Worm (Caenorhabditis elegans) whole organism, young adult: Measurements from ENCODE around the gene T24C12.4.

Source experiments
- B0261.1 ChIP-seq: sonication (generic microtip); optimal IDR thresholded peaks from 2 replicates; lab custom pipeline; 2016; ENCODE audit warnings: mild to moderate bottlenecking, missing genetic modification characterization, moderate library complexity, missing compliant biosample characterization
- B0336.3 ChIP-seq: fragments of 200-800 bp; sonication (Bioruptor generic); IDR thresholded peaks from 2 replicates; pipeline ENCODE4 v1.3.6; 2022; ENCODE audit warnings: missing genetic modification characterization, missing compliant biosample characterization
- C17E4.6 ChIP-seq: fragments of 200-800 bp; sonication (Bioruptor generic); IDR thresholded peaks from 2 replicates; pipeline ENCODE4 v1.3.6; 2022; ENCODE audit warnings: missing genetic modification reagents, missing genetic modification characterization, missing compliant biosample characterization
- F33H1.4 ChIP-seq: fragments of 200-800 bp; sonication (Bioruptor generic); IDR thresholded peaks from 2 replicates; pipeline ENCODE4 v1.3.6; 2022; ENCODE audit warnings: missing genetic modification reagents, missing genetic modification characterization, missing compliant biosample characterization
- F39B2.1 ChIP-seq: fragments of 200-800 bp; sonication (Bioruptor generic); IDR thresholded peaks from 2 replicates; pipeline ENCODE4 v1.3.6; 2022; ENCODE audit warnings: missing genetic modification reagents, missing genetic modification characterization, missing compliant biosample characterization
- F57C9.4 ChIP-seq: sonication (generic microtip); optimal IDR thresholded peaks from 2 replicates; lab custom pipeline; 2017; ENCODE audit warnings: mild to moderate bottlenecking, missing genetic modification characterization, missing compliant biosample characterization
- K11D2.4 ChIP-seq: fragments of 200-800 bp; sonication (Bioruptor generic); IDR thresholded peaks from 2 replicates; pipeline ENCODE4 v1.3.6; 2022; ENCODE audit warnings: missing genetic modification reagents, missing genetic modification characterization, missing compliant biosample characterization
- T07F8.4 ChIP-seq: sonication (generic microtip); optimal IDR thresholded peaks from 2 replicates; lab custom pipeline; 2016; ENCODE audit warnings: mild to moderate bottlenecking, missing genetic modification characterization, moderate library complexity, missing compliant biosample characterization
- Y67H2A.10 ChIP-seq: fragments of 200-800 bp; sonication (Bioruptor generic); conservative IDR thresholded peaks from 2 replicates; pipeline ENCODE4 v1.3.6; 2022; ENCODE audit warnings: missing genetic modification reagents, missing genetic modification characterization, missing compliant biosample characterization
- ama-1 ChIP-seq, 3 experiments: fragments of 150-350 bp in 1 of 3; sonication (generic microtip) in 2 of 3; optimal IDR thresholded peaks; 2 replicates each; lab custom pipeline; 2014 to 2018; ENCODE audit warnings: missing biosample characterization in 2 of 3, missing genetic modification characterization in 2 of 3, missing genetic modification reagents in 2 of 3
- aptf-2 ChIP-seq: fragments of 200-800 bp; sonication (Bioruptor generic); conservative IDR thresholded peaks from 2 replicates; pipeline ENCODE4 v1.3.6; 2022; ENCODE audit warnings: missing genetic modification reagents, missing genetic modification characterization, missing compliant biosample characterization
- aptf-3 ChIP-seq: fragments of 200-800 bp; sonication (Bioruptor generic); IDR thresholded peaks from 2 replicates; pipeline ENCODE4 v1.3.6; 2022; ENCODE audit warnings: missing genetic modification characterization, missing compliant biosample characterization
- attf-3 ChIP-seq: fragments of 200-800 bp; sonication (Bioruptor generic); conservative IDR thresholded peaks from 2 replicates; pipeline ENCODE4 v1.3.6; 2022; ENCODE audit warnings: missing genetic modification reagents, missing genetic modification characterization, missing compliant biosample characterization
- attf-5 ChIP-seq: fragments of 200-800 bp; sonication (Bioruptor generic); optimal IDR thresholded peaks from 2 replicates; lab custom pipeline; 2018; ENCODE audit warnings: mild to moderate bottlenecking, missing genetic modification characterization, missing compliant biosample characterization
- bed-2 ChIP-seq: fragments of 200-800 bp; sonication (Bioruptor generic); IDR thresholded peaks from 2 replicates; pipeline ENCODE4 v1.3.6; 2022; ENCODE audit warnings: missing genetic modification reagents, missing genetic modification characterization, missing compliant biosample characterization
- die-1 ChIP-seq: sonication (generic microtip); optimal IDR thresholded peaks from 2 replicates; lab custom pipeline; 2016; ENCODE audit warnings: missing genotype, mild to moderate bottlenecking, missing genetic modification characterization, missing compliant biosample characterization
- dox-1 ChIP-seq: fragments of 200-800 bp; sonication (Bioruptor generic); IDR thresholded peaks from 2 replicates; pipeline ENCODE4 v1.3.6; 2022; ENCODE audit warnings: missing genetic modification reagents, missing genetic modification characterization, missing compliant biosample characterization
- egl-18 ChIP-seq: fragments of 200-800 bp; sonication (Bioruptor generic); IDR thresholded peaks from 2 replicates; pipeline ENCODE4 v1.3.6; 2022; ENCODE audit warnings: missing genetic modification reagents, missing genetic modification characterization, missing compliant biosample characterization
- ekl-4 ChIP-seq: fragments of 200-800 bp; sonication (Bioruptor generic); IDR thresholded peaks from 2 replicates; pipeline ENCODE4 v1.3.6; 2022; ENCODE audit warnings: missing genetic modification reagents, missing genetic modification characterization, missing compliant biosample characterization
- ets-4 ChIP-seq: fragments of 200-800 bp; sonication (Bioruptor generic); optimal IDR thresholded peaks from 2 replicates; lab custom pipeline; 2018; ENCODE audit warnings: mild to moderate bottlenecking, missing genetic modification characterization, missing compliant biosample characterization
- gei-17 ChIP-seq: fragments of 200-800 bp; sonication (Bioruptor generic); optimal IDR thresholded peaks from 2 replicates; lab custom pipeline; 2018; ENCODE audit warnings: mild to moderate bottlenecking, missing genetic modification characterization, missing compliant biosample characterization
- hsf-1 ChIP-seq: fragments of 200-800 bp; sonication (Bioruptor generic); IDR thresholded peaks from 2 replicates; pipeline ENCODE4 v1.3.6; 2022; ENCODE audit warnings: missing genetic modification reagents, missing genetic modification characterization, missing compliant biosample characterization
- lin-35 ChIP-seq, 3 experiments: fragments of 150-350 bp in 2 of 3; sonication (generic microtip) in 1 of 3; optimal IDR thresholded peaks; 2 replicates each; lab custom pipeline; 2014 to 2018; ENCODE audit warnings: missing biosample characterization in 3 of 3, missing genetic modification characterization in 3 of 3, missing genetic modification reagents in 3 of 3
- lin-40 ChIP-seq: sonication (generic microtip); optimal IDR thresholded peaks from 2 replicates; lab custom pipeline; 2016; ENCODE audit warnings: missing genetic modification characterization, mild to moderate bottlenecking, missing compliant biosample characterization, missing genotype, missing genetic modification reagents
- lin-54 ChIP-seq: fragments of 200-800 bp; sonication (Bioruptor generic); optimal IDR thresholded peaks from 2 replicates; lab custom pipeline; 2018; ENCODE audit warnings: mild to moderate bottlenecking, missing genetic modification characterization, missing compliant biosample characterization
- lsy-27 ChIP-seq: sonication (generic microtip); optimal IDR thresholded peaks from 2 replicates; lab custom pipeline; 2017; ENCODE audit warnings: missing genetic modification characterization, mild to moderate bottlenecking, missing compliant biosample characterization, antibody characterized with exemption, missing genotype, borderline replicate concordance; ENCODE audit not compliant: insufficient read depth
- mel-28 ChIP-seq: sonication (generic microtip); optimal IDR thresholded peaks from 2 replicates; lab custom pipeline; 2016; ENCODE audit warnings: borderline replicate concordance, mild to moderate bottlenecking, missing genetic modification characterization, missing compliant biosample characterization
- nfyb-1 ChIP-seq: fragments of 200-800 bp; sonication (Bioruptor generic); IDR thresholded peaks from 2 replicates; pipeline ENCODE4 v1.3.6; 2022; ENCODE audit warnings: missing genetic modification reagents, missing genetic modification characterization, missing compliant biosample characterization
- nhr-179 ChIP-seq: sonication (generic microtip); optimal IDR thresholded peaks from 2 replicates; lab custom pipeline; 2016; ENCODE audit warnings: mild to moderate bottlenecking, missing genetic modification characterization, missing compliant biosample characterization
- nhr-80 ChIP-seq: sonication (generic microtip); optimal IDR thresholded peaks from 2 replicates; lab custom pipeline; 2016; ENCODE audit warnings: missing genetic modification characterization, missing compliant biosample characterization
- rcor-1 ChIP-seq: fragments of 200-800 bp; sonication (Bioruptor generic); IDR thresholded peaks from 2 replicates; pipeline ENCODE4 v1.3.6; 2022; ENCODE audit warnings: missing genetic modification reagents, missing genetic modification characterization, missing compliant biosample characterization
- rec-8 ChIP-seq, 2 experiments: sonication (generic microtip); optimal IDR thresholded peaks; 2 replicates each; lab custom pipeline; 2016; ENCODE audit warnings: mild to moderate bottlenecking in 2 of 2, missing genetic modification characterization in 2 of 2, missing genetic modification reagents in 2 of 2, missing genotype in 2 of 2, missing biosample characterization in 1 of 2, missing compliant biosample characterization in 1 of 2, moderate library complexity in 1 of 2
- repo-1 ChIP-seq: sonication (generic microtip); optimal IDR thresholded peaks from 2 replicates; lab custom pipeline; 2017; ENCODE audit warnings: mild to moderate bottlenecking, missing genetic modification characterization, missing compliant biosample characterization
- sdz-38 ChIP-seq: sonication (generic microtip); optimal IDR thresholded peaks from 2 replicates; lab custom pipeline; 2016; ENCODE audit warnings: missing genotype, missing genetic modification characterization, missing compliant biosample characterization
- sea-2 ChIP-seq: fragments of 200-800 bp; sonication (Bioruptor generic); IDR thresholded peaks from 2 replicates; pipeline ENCODE4 v1.3.6; 2022; ENCODE audit warnings: missing genetic modification characterization, missing compliant biosample characterization
- snpc-1.1 ChIP-seq: sonication (generic microtip); optimal IDR thresholded peaks from 2 replicates; lab custom pipeline; 2017; ENCODE audit warnings: missing genetic modification characterization, mild to moderate bottlenecking, missing compliant biosample characterization, antibody characterized with exemption, moderate library complexity, missing genotype, missing genetic modification reagents; ENCODE audit not compliant: insufficient read depth
- snpc-3.4 ChIP-seq: sonication (generic microtip); optimal IDR thresholded peaks from 2 replicates; lab custom pipeline; 2017; ENCODE audit warnings: missing genetic modification characterization, mild to moderate bottlenecking, missing compliant biosample characterization, antibody characterized with exemption, moderate library complexity, missing genotype, missing genetic modification reagents
- snpc-4 ChIP-seq, 5 experiments: fragments of 150-350 bp in 1 of 5; sonication (generic microtip) in 4 of 5; optimal IDR thresholded peaks; 2 replicates each; lab custom pipeline; 2014 to 2018; ENCODE audit warnings: missing genetic modification characterization in 5 of 5, missing biosample characterization in 3 of 5, antibody characterized with exemption in 2 of 5, mild to moderate bottlenecking in 2 of 5, missing compliant biosample characterization in 2 of 5, missing genotype in 2 of 5, moderate library complexity in 2 of 5, missing genetic modification reagents in 1 of 5
- somi-1 ChIP-seq: fragments of 200-800 bp; sonication (Bioruptor generic); optimal IDR thresholded peaks from 2 replicates; lab custom pipeline; 2018; ENCODE audit warnings: mild to moderate bottlenecking, missing genetic modification characterization, missing compliant biosample characterization
- sptf-2 ChIP-seq: fragments of 200-800 bp; sonication (Bioruptor generic); optimal IDR thresholded peaks from 2 replicates; lab custom pipeline; 2018; ENCODE audit warnings: mild to moderate bottlenecking, missing genetic modification characterization, missing compliant biosample characterization
- tlf-1 ChIP-seq: fragments of 200-800 bp; sonication (Bioruptor generic); optimal IDR thresholded peaks from 2 replicates; lab custom pipeline; 2018; ENCODE audit warnings: mild to moderate bottlenecking, missing genetic modification characterization, missing compliant biosample characterization
- unc-130 ChIP-seq: sonication (generic microtip); optimal IDR thresholded peaks from 2 replicates; lab custom pipeline; 2016; ENCODE audit warnings: missing genetic modification reagents, missing genetic modification characterization, missing compliant biosample characterization
- xnd-1 ChIP-seq: sonication (generic microtip); optimal IDR thresholded peaks from 2 replicates; lab custom pipeline; 2016; ENCODE audit warnings: missing genotype, missing genetic modification reagents, missing genetic modification characterization, missing compliant biosample characterization
- zfh-2 ChIP-seq: fragments of 200-800 bp; sonication (Bioruptor generic); conservative IDR thresholded peaks from 2 replicates; pipeline ENCODE4 v1.3.6; 2022; ENCODE audit warnings: missing genetic modification reagents, missing genetic modification characterization, missing compliant biosample characterization
- ztf-18 ChIP-seq: sonication (generic microtip); optimal IDR thresholded peaks from 2 replicates; lab custom pipeline; 2016; ENCODE audit warnings: missing genotype, mild to moderate bottlenecking, missing genetic modification characterization, missing compliant biosample characterization
- ztf-26 ChIP-seq: sonication (generic microtip); optimal IDR thresholded peaks from 2 replicates; lab custom pipeline; 2017; ENCODE audit warnings: missing genetic modification characterization, missing compliant biosample characterization

T24C12.4 gene

ce11 chrX:2242568-2243185, 37.8 kb upstream of the T24C12.4 start, which contains the start of gene rpl-11.2 (continued):
- TF ChIP-seq unc-130, result no peak
- peak; percentile 66 for TF ChIP-seq somi-1 (GFP tag; lab: Kevin White, UChicago)
- TF ChIP-seq rcor-1 (GFP tag; lab: Robert Waterston, UW), result peak; percentile 80
- TF ChIP-seq die-1 (tag; lab: Kevin White, UChicago), result peak; percentile 5
- TF ChIP-seq lsy-27, result no peak
- no peak for TF ChIP-seq aptf-3 (GFP tag; lab: Robert Waterston, UW)
- TF ChIP-seq attf-3 (GFP tag; lab: Robert Waterston, UW), result no peak
- peak; percentile 52 for TF ChIP-seq ets-4
- peak in 1 of 3 experiments; percentile 88 for TF ChIP-seq lin-35 (GFP tag; optimal IDR thresholded peaks at IDR 0.05; lab: Kevin White, UChicago)
- no peak for TF ChIP-seq C17E4.6
- no peak for TF ChIP-seq snpc-3.4 (tag; lab: Kevin White, UChicago)
- TF ChIP-seq repo-1 (tag; lab: Kevin White, UChicago), result no peak
- TF ChIP-seq F33H1.4 (GFP tag; lab: Robert Waterston, UW), result peak; percentile 91
- no peak for TF ChIP-seq nhr-179 (tag; lab: Kevin White, UChicago)
- peak; percentile 73 for TF ChIP-seq ztf-26
- TF ChIP-seq sptf-2 (GFP tag; lab: Kevin White, UChicago), result no peak
- no peak; the same call in 1 of the 2 replicates for TF ChIP-seq dox-1
- peak; percentile 74; the same call in 1 of the 2 replicates for TF ChIP-seq egl-18 (GFP tag; lab: Robert Waterston, UW)
- TF ChIP-seq F39B2.1 (GFP tag; lab: Robert Waterston, UW), result no peak
- peak; percentile 78 for TF ChIP-seq ekl-4 (GFP tag; lab: Robert Waterston, UW)
- 0 out of 2 replicates have a peak, but pooled peaks have one; percentile 10 for TF ChIP-seq Y67H2A.10 (GFP tag; lab: Robert Waterston, UW)
- TF ChIP-seq mel-28 (tag; lab: Kevin White, UChicago), result no peak
- TF ChIP-seq bed-2 (GFP tag; lab: Robert Waterston, UW), result no peak
- TF ChIP-seq sea-2, result no peak
- TF ChIP-seq attf-5 (GFP tag; lab: Kevin White, UChicago), result peak; percentile 82
- peak; percentile 82 for TF ChIP-seq nhr-80 (tag; lab: Kevin White, UChicago)
- peak; percentile 64 for TF ChIP-seq gei-17 (GFP tag; lab: Kevin White, UChicago)
- TF ChIP-seq B0261.1 (tag; lab: Kevin White, UChicago), result peak; percentile 6
- peak; percentile 45 for TF ChIP-seq ztf-18
- TF ChIP-seq aptf-2 (GFP tag; lab: Robert Waterston, UW), result no peak
- no peak for TF ChIP-seq zfh-2 (GFP tag; lab: Robert Waterston, UW)
- TF ChIP-seq snpc-4 (GFP tag; optimal IDR thresholded peaks at IDR 0.05; lab: Kevin White, UChicago), result peak; percentile 15
- TF ChIP-seq snpc-4 (tag; optimal IDR thresholded peaks at IDR 0.05; lab: Kevin White, UChicago), result peak in 3 of 4 experiments; percentile 35 to 69 (median 63)
- peak; percentile 96 for TF ChIP-seq lin-40 (tag; lab: Kevin White, UChicago)
- TF ChIP-seq tlf-1 (GFP tag; lab: Kevin White, UChicago), result peak; percentile 79
- no peak for TF ChIP-seq ama-1 (optimal IDR thresholded peaks at IDR 0.05; lab: Kevin White, UChicago)
- no peak for TF ChIP-seq ama-1 (GFP tag; optimal IDR thresholded peaks at IDR 0.05; lab: Kevin White, UChicago)
- no peak for TF ChIP-seq T07F8.4
- TF ChIP-seq rec-8 (tag; optimal IDR thresholded peaks at IDR 0.05; lab: Kevin White, UChicago), result no peak
- TF ChIP-seq lin-54 (GFP tag; lab: Kevin White, UChicago), result peak; percentile 63
- no peak for TF ChIP-seq sdz-38
- peak; percentile 89 for TF ChIP-seq K11D2.4 (GFP tag; lab: Robert Waterston, UW)
- no peak for TF ChIP-seq hsf-1 (GFP tag; lab: Robert Waterston, UW)
- TF ChIP-seq B0336.3, result no peak; the same call in 1 of the 2 replicates
- no peak for TF ChIP-seq F57C9.4 (tag; lab: Kevin White, UChicago)
- TF ChIP-seq nfyb-1 (GFP tag; lab: Robert Waterston, UW), result peak; percentile 88
- no peak for TF ChIP-seq xnd-1 (tag; lab: Kevin White, UChicago)
- no peak for TF ChIP-seq snpc-1.1
